Worm (Caenorhabditis elegans) whole organism, L1 larva: Measurements from ENCODE around the gene srbc-37.

Source experiments
- C16A3.4 ChIP-seq: fragments of 150-350 bp; optimal IDR thresholded peaks from 2 replicates; lab custom pipeline; 2014; ENCODE audit warnings: missing biosample characterization, missing genetic modification characterization
- Y116A8C.19 ChIP-seq: sonication (generic microtip); optimal IDR thresholded peaks from 2 replicates; lab custom pipeline; 2016; ENCODE audit warnings: missing compliant biosample characterization, missing genetic modification characterization, borderline replicate concordance
- aha-1 ChIP-seq: fragments of 150-350 bp; optimal IDR thresholded peaks from 2 replicates; lab custom pipeline; 2014; ENCODE audit warnings: missing biosample characterization, missing genetic modification characterization
- alr-1 ChIP-seq: fragments of 200-800 bp; sonication (Bioruptor generic); optimal IDR thresholded peaks from 2 replicates; lab custom pipeline; 2018; ENCODE audit warnings: borderline replicate concordance, mild to moderate bottlenecking, missing genetic modification characterization, missing compliant biosample characterization
- aly-2 ChIP-seq: fragments of 150-350 bp; optimal IDR thresholded peaks from 2 replicates; lab custom pipeline; 2014; ENCODE audit warnings: missing biosample characterization, missing genetic modification characterization
- ama-1 ChIP-seq: fragments of 150-350 bp; optimal IDR thresholded peaks from 2 replicates; lab custom pipeline; 2014
- ceh-8 ChIP-seq: fragments of 200-800 bp; sonication (Bioruptor generic); optimal IDR thresholded peaks from 2 replicates; lab custom pipeline; 2018; ENCODE audit warnings: mild to moderate bottlenecking, missing genetic modification characterization, moderate library complexity, missing compliant biosample characterization
- ceh-82 ChIP-seq, 3 experiments: fragments of 150-350 bp in 1 of 3; sonication (generic microtip) in 2 of 3; optimal IDR thresholded peaks; 2 replicates each; lab custom pipeline; 2014 to 2017; ENCODE audit warnings: missing biosample characterization in 3 of 3, missing genetic modification characterization in 3 of 3
- ceh-90 ChIP-seq: sonication (generic microtip); optimal IDR thresholded peaks from 2 replicates; lab custom pipeline; 2016; ENCODE audit warnings: missing genetic modification characterization, missing compliant biosample characterization
- ces-1 ChIP-seq: fragments of 150-350 bp; optimal IDR thresholded peaks from 2 replicates; lab custom pipeline; 2014; ENCODE audit warnings: missing biosample characterization, missing genetic modification reagents, missing genetic modification characterization
- efl-1 ChIP-seq, 4 experiments: fragments of 150-350 bp; optimal IDR thresholded peaks in 3 of 4; peaks in 1 of 4; 1 replicate in 1 of 4; 2 replicates in 3 of 4; lab custom pipeline; 2014; ENCODE audit warnings: missing biosample characterization in 2 of 4, missing genetic modification characterization in 2 of 4, missing genetic modification reagents in 2 of 4
- efl-3 ChIP-seq: fragments of 200-800 bp; sonication (Bioruptor generic); optimal IDR thresholded peaks from 2 replicates; lab custom pipeline; 2018; ENCODE audit warnings: mild to moderate bottlenecking, missing genetic modification characterization, missing compliant biosample characterization
- egl-27 ChIP-seq, 2 experiments: fragments of 150-350 bp in 1 of 2; sonication (generic microtip); optimal IDR thresholded peaks; 3 replicates each; lab custom pipeline; 2017 to 2018; ENCODE audit warnings: missing biosample characterization in 2 of 2, missing genetic modification characterization in 2 of 2, missing genetic modification reagents in 2 of 2
- elt-3 ChIP-seq, 6 experiments: fragments of 150-350 bp in 1 of 6; sonication (generic microtip); optimal IDR thresholded peaks; 2 replicates each; lab custom pipeline; 2017 to 2018; ENCODE audit warnings: missing biosample characterization in 6 of 6, missing genetic modification characterization in 6 of 6, inconsistent platforms in 1 of 6
- fkh-10 ChIP-seq: sonication (generic microtip); optimal IDR thresholded peaks from 2 replicates; lab custom pipeline; 2017; ENCODE audit warnings: missing biosample characterization, missing genetic modification reagents, missing genetic modification characterization
- fkh-8 ChIP-seq: sonication (generic microtip); optimal IDR thresholded peaks from 2 replicates; lab custom pipeline; 2016; ENCODE audit warnings: mild to moderate bottlenecking, missing genetic modification characterization, missing compliant biosample characterization
- fos-1 ChIP-seq: fragments of 150-350 bp; optimal IDR thresholded peaks from 2 replicates; lab custom pipeline; 2014; ENCODE audit warnings: missing biosample characterization, missing genetic modification characterization
- hlh-17 ChIP-seq: fragments of 200-800 bp; sonication (Bioruptor generic); optimal IDR thresholded peaks from 2 replicates; lab custom pipeline; 2018; ENCODE audit warnings: missing genetic modification characterization, mild to moderate bottlenecking, missing compliant biosample characterization, moderate library complexity, borderline replicate concordance
- hpl-2 ChIP-seq: fragments of 150-350 bp; optimal IDR thresholded peaks from 2 replicates; lab custom pipeline; 2014; ENCODE audit warnings: missing biosample characterization, missing genetic modification reagents, missing genetic modification characterization
- irx-1 ChIP-seq: sonication (generic microtip); optimal IDR thresholded peaks from 2 replicates; lab custom pipeline; 2016; ENCODE audit warnings: missing genetic modification characterization, missing compliant biosample characterization
- isw-1 ChIP-seq: fragments of 200-800 bp; sonication (Bioruptor generic); IDR thresholded peaks from 2 replicates; pipeline ENCODE4 v1.3.6; 2022; ENCODE audit warnings: missing genetic modification characterization, missing compliant biosample characterization
- jun-1 ChIP-seq: fragments of 150-350 bp; optimal IDR thresholded peaks from 2 replicates; lab custom pipeline; 2014; ENCODE audit warnings: missing biosample characterization, missing genetic modification reagents, missing genetic modification characterization
- lin-13 ChIP-seq: fragments of 150-350 bp; optimal IDR thresholded peaks from 2 replicates; lab custom pipeline; 2014; ENCODE audit warnings: missing biosample characterization, missing genetic modification reagents, missing genetic modification characterization
- lin-15B ChIP-seq: fragments of 150-350 bp; sonication (generic microtip); optimal IDR thresholded peaks from 3 replicates; lab custom pipeline; 2014; ENCODE audit warnings: missing biosample characterization, missing genetic modification characterization
- lin-35 ChIP-seq, 2 experiments: fragments of 150-350 bp; optimal IDR thresholded peaks; 2 replicates each; lab custom pipeline; 2014; ENCODE audit warnings: missing biosample characterization in 2 of 2, missing genetic modification characterization in 2 of 2, missing genetic modification reagents in 2 of 2
- lin-39 ChIP-seq: fragments of 150-350 bp; optimal IDR thresholded peaks from 2 replicates; lab custom pipeline; 2014; ENCODE audit warnings: missing biosample characterization, missing genetic modification reagents, missing genetic modification characterization
- lir-3 ChIP-seq: sonication (generic microtip); optimal IDR thresholded peaks from 2 replicates; lab custom pipeline; 2016; ENCODE audit warnings: mild to moderate bottlenecking, missing genetic modification characterization, moderate library complexity, missing compliant biosample characterization; ENCODE audit not compliant: poor library complexity
- mab-9 ChIP-seq: fragments of 200-800 bp; sonication (Bioruptor generic); IDR thresholded peaks from 2 replicates; pipeline ENCODE4 v1.3.6; 2022; ENCODE audit warnings: missing genetic modification reagents, missing genetic modification characterization, missing compliant biosample characterization
- mdl-1 ChIP-seq, 2 experiments: fragments of 150-350 bp; optimal IDR thresholded peaks; 2 replicates each; lab custom pipeline; 2014 to 2017; ENCODE audit warnings: missing biosample characterization in 2 of 2, missing genetic modification characterization in 2 of 2, inconsistent platforms in 1 of 2
- mef-2 ChIP-seq: fragments of 150-350 bp; optimal IDR thresholded peaks from 2 replicates; lab custom pipeline; 2014; ENCODE audit warnings: missing biosample characterization, missing genetic modification characterization
- mep-1 ChIP-seq: fragments of 150-350 bp; optimal IDR thresholded peaks from 2 replicates; lab custom pipeline; 2014; ENCODE audit warnings: missing biosample characterization, missing genetic modification characterization
- nhr-11 ChIP-seq: fragments of 150-350 bp; optimal IDR thresholded peaks from 2 replicates; lab custom pipeline; 2014; ENCODE audit warnings: missing biosample characterization, missing genetic modification characterization
- nhr-237 ChIP-seq: fragments of 150-350 bp; optimal IDR thresholded peaks from 2 replicates; lab custom pipeline; 2014; ENCODE audit warnings: missing biosample characterization, missing genetic modification characterization
- nhr-28 ChIP-seq: fragments of 150-350 bp; optimal IDR thresholded peaks from 2 replicates; lab custom pipeline; 2014; ENCODE audit warnings: missing biosample characterization, missing genetic modification characterization
- nhr-71 ChIP-seq: sonication (generic microtip); optimal IDR thresholded peaks from 2 replicates; lab custom pipeline; 2016; ENCODE audit warnings: mild to moderate bottlenecking, missing genetic modification characterization, moderate library complexity, missing compliant biosample characterization
- nhr-84 ChIP-seq: sonication (generic microtip); optimal IDR thresholded peaks from 2 replicates; lab custom pipeline; 2017; ENCODE audit warnings: missing biosample characterization, missing genetic modification characterization
- nhr-85 ChIP-seq: sonication (generic microtip); peaks from one replicate; lab custom pipeline; 2016; ENCODE audit warnings: missing genetic modification characterization, inconsistent platforms, missing compliant biosample characterization
- nhr-90 ChIP-seq: sonication (generic microtip); optimal IDR thresholded peaks from 2 replicates; lab custom pipeline; 2016; ENCODE audit warnings: mild to moderate bottlenecking, missing genetic modification characterization, missing compliant biosample characterization; ENCODE audit not compliant: poor library complexity
- pax-3 ChIP-seq: fragments of 200-800 bp; sonication (Bioruptor generic); optimal IDR thresholded peaks from 2 replicates; lab custom pipeline; 2018; ENCODE audit warnings: mild to moderate bottlenecking, missing genetic modification characterization, moderate library complexity, missing compliant biosample characterization
- pqm-1 ChIP-seq: sonication (generic microtip); optimal IDR thresholded peaks from 3 replicates; lab custom pipeline; 2017; ENCODE audit warnings: missing biosample characterization, missing genetic modification characterization
- rnt-1 ChIP-seq: sonication (generic microtip); optimal IDR thresholded peaks from 2 replicates; lab custom pipeline; 2016; ENCODE audit warnings: mild to moderate bottlenecking, missing genetic modification characterization, moderate library complexity, missing compliant biosample characterization
- swsn-7 ChIP-seq: sonication (generic microtip); optimal IDR thresholded peaks from 2 replicates; lab custom pipeline; 2016; ENCODE audit warnings: missing genetic modification characterization, missing compliant biosample characterization
- tlp-1 ChIP-seq: fragments of 150-350 bp; optimal IDR thresholded peaks from 2 replicates; lab custom pipeline; 2014; ENCODE audit warnings: missing biosample characterization, missing genetic modification characterization
- unc-62 ChIP-seq: fragments of 150-350 bp; optimal IDR thresholded peaks from 2 replicates; lab custom pipeline; 2014; ENCODE audit warnings: missing biosample characterization, missing genetic modification reagents, missing genetic modification characterization
- unc-86 ChIP-seq: sonication (generic microtip); optimal IDR thresholded peaks from 2 replicates; lab custom pipeline; 2016; ENCODE audit warnings: missing genetic modification characterization, missing compliant biosample characterization
- xbp-1 ChIP-seq: sonication (generic microtip); optimal IDR thresholded peaks from 2 replicates; lab custom pipeline; 2016; ENCODE audit warnings: missing genetic modification characterization, missing compliant biosample characterization
- ztf-11 ChIP-seq, 2 experiments: sonication (generic microtip); optimal IDR thresholded peaks; 2 replicates each; lab custom pipeline; 2016 to 2017; ENCODE audit warnings: missing genetic modification characterization in 2 of 2, missing biosample characterization in 1 of 2, missing compliant biosample characterization in 1 of 2

srbc-37 gene

DNA sequence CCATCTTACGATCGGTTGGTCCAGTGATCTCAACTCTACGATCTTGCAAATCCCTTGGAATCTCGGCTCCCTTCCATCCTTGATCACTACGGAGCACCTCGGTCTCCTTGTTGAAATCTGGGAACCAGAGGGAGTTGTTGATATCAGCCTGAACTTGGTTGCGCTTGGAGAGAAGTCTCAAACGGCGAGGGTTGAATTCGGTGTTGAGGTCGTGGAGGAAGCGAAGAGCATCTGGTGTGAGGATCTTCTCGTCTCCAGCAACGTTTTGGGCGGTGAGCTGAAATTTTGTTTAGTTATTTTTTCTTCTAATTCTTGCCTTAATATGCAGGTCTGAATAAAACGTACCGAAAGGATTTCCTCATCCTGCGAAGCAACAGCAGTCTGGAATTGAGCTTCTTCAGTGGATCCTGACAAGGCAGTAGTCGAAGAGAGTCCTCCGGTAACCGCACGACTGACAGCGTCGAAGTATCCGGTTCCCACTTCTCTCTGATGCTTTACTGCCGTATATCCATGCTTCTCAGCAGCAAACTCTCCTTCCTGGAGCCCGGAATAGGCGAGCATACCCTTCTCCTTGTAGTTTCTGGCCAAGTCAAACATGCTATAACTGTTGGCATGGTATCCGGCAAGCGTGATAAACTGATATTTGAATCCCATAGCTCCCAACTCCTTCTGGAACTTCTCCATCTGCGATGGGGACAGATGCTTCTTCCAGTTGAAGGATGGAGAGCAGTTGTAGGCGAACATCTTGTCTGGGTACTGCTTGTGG lies 23.6 kb downstream of the srbc-37 start:
- TF ChIP-seq lin-35 (GFP tag; optimal IDR thresholded peaks at IDR 0.05; lab: Kevin White, UChicago) (peak in 1 of 2 experiments; percentile 58), elt-3 (tag; optimal IDR thresholded peaks at IDR 0.05; lab: Kevin White, UChicago) (peak in 1 of 6 experiments; percentile 38), efl-1 (optimal IDR thresholded peaks at IDR 0.05; lab: Kevin White, UChicago) (no peak), efl-1 (GFP tag; optimal IDR thresholded peaks at IDR 0.05 in 1 of 2; lab: Kevin White, UChicago) (peak in 1 of 2 experiments; percentile 82), nhr-85 (no peak), ama-1 (lab: Kevin White, UChicago) (peak; percentile 66), lir-3 (peak; percentile 7), aly-2 (tag; lab: Kevin White, UChicago) (peak; percentile 1), pax-3 (tag; lab: Kevin White, UChicago) (no peak), tlp-1 (tag; lab: Kevin White, UChicago) (no peak), unc-62 (no peak)

DNA sequence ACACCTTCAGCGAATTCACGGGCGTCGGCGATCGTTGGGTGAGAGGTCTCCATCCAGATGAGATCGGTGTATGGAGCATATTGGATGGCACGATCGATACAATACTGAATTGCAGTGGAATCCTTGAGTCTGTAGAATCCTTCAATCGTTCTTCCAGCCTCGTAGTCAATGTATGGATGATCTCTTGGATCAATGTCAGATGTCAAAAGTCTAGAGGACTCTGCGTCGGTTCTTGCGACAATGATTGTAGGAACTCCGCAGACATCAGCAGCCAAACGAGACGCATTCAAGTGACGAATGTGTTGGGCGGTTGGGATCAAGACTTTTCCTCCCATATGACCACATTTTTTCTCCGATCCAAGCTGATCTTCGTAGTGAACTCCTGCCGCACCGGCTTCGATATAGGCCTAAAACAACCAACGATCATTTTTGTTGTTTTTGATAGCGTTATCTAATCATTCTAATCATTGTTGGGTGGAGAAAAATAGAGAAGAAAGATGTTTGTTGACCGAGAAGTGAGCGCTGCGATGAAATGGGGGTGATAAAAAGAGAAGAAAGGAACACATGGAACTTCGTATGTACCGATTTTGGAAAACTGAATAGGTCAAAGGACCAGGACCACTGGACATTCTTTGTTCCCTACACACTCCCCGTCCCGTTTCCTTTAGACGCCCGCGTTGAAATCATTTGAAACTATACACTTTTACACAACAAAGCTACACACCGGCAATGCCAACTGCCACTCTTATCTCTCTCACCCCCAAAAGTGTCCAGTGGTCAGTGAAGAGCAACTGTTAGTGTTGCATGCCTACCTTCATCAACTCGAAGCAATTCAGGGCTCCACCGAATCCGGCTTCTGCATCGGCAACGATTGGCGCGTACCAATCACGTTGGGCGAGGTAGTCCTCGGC lies 24.5 kb downstream of the srbc-37 start:
- TF ChIP-seq pqm-1 (tag; lab: Kevin White, UChicago) (no peak), irx-1 (tag; lab: Kevin White, UChicago) (peak; percentile 2), mef-2 (tag; lab: Kevin White, UChicago) (no peak), lin-39 (tag; lab: Kevin White, UChicago) (no peak), ama-1 (lab: Kevin White, UChicago) (peak; percentile 79), aly-2 (tag; lab: Kevin White, UChicago) (no peak), Y116A8C.19 (tag; lab: Kevin White, UChicago) (no peak), lin-35 (GFP tag; optimal IDR thresholded peaks at IDR 0.05; lab: Kevin White, UChicago) (no peak), mep-1 (tag; lab: Kevin White, UChicago) (no peak), ztf-11 (tag; optimal IDR thresholded peaks at IDR 0.05; lab: Kevin White, UChicago) (no peak), ceh-90 (no peak), nhr-71 (peak; percentile 50), aha-1 (no peak), nhr-237 (no peak), rnt-1 (tag; lab: Kevin White, UChicago) (peak; percentile 64), hpl-2 (GFP tag; lab: Kevin White, UChicago) (no peak), unc-86 (no peak), nhr-28 (no peak), jun-1 (tag; lab: Kevin White, UChicago) (no peak), egl-27 (tag; optimal IDR thresholded peaks at IDR 0.05; lab: Kevin White, UChicago) (no peak), xbp-1 (tag; lab: Kevin White, UChicago) (no peak), swsn-7 (tag; lab: Kevin White, UChicago) (no peak), nhr-85 (peak; percentile 48), isw-1 (GFP tag; lab: Robert Waterston, UW) (no peak), ceh-8 (no peak), fkh-10 (no peak), efl-3 (GFP tag; lab: Kevin White, UChicago) (no peak), C16A3.4 (tag; lab: Kevin White, UChicago) (no peak), nhr-90 (peak; percentile 17), fkh-8 (no peak), ces-1 (GFP tag; lab: Kevin White, UChicago) (no peak), nhr-11 (no peak), nhr-84 (tag; lab: Kevin White, UChicago) (peak; percentile 53), mdl-1 (tag; optimal IDR thresholded peaks at IDR 0.05; lab: Kevin White, UChicago) (no peak), fos-1 (no peak), ceh-82 (tag; optimal IDR thresholded peaks at IDR 0.05; lab: Kevin White, UChicago) (no peak), hlh-17 (GFP tag; lab: Kevin White, UChicago) (no peak), alr-1 (tag; lab: Kevin White, UChicago) (no peak), lin-15B (no peak), mab-9 (GFP tag; lab: Robert Waterston, UW) (no peak), lin-13 (no peak), tlp-1 (tag; lab: Kevin White, UChicago) (no peak)
